Fruit fly (Drosophila melanogaster): ENCODE measurements around the gene jub.

Gene jub

dm6 chrX:13817418-13818171 is 12.5 kb downstream of the jub start (continued):
- no peak for TF ChIP-seq NK7.1 (GFP tag; optimal IDR thresholded peaks at IDR 0.05)
- peak; percentile 40 for TF ChIP-seq CG9727 (GFP tag; optimal IDR thresholded peaks at IDR 0.05)
- peak; percentile 47 for TF ChIP-seq Xbp1 (GFP tag; optimal IDR thresholded peaks at IDR 0.05)
- no peak for TF ChIP-seq CG13287 (GFP tag; IDR thresholded peaks at IDR 0.05; ENCODE audit: partially characterized antibody)
- TF ChIP-seq maf-S (GFP tag; optimal IDR thresholded peaks at IDR 0.05), result no peak
- no peak for TF ChIP-seq NFAT (GFP tag; IDR thresholded peaks at IDR 0.05)
- TF ChIP-seq CG18476 (GFP tag; optimal IDR thresholded peaks at IDR 0.05), result peak; percentile 27
- TF ChIP-seq Hmx (GFP tag; optimal IDR thresholded peaks at IDR 0.05), result no peak
- TF ChIP-seq phol (tag; optimal IDR thresholded peaks at IDR 0.05), result peak; percentile 25
- peak; percentile 24 for TF ChIP-seq CG2712 (tag; optimal IDR thresholded peaks at IDR 0.05)
- peak; percentile 43; the same call in 1 of the 2 replicates for TF ChIP-seq rib (GFP tag; IDR thresholded peaks at IDR 0.05)
- TF ChIP-seq CG34224 (GFP tag; IDR thresholded peaks at IDR 0.05; ENCODE audit: partially characterized antibody), result no peak
- TF ChIP-seq Ravus (GFP tag; IDR thresholded peaks at IDR 0.05), result no peak
- TF ChIP-seq YL-1 (GFP tag; optimal IDR thresholded peaks at IDR 0.05), result no peak
- TF ChIP-seq CG8290 (GFP tag; optimal IDR thresholded peaks at IDR 0.05), result no peak
- peak in 1 of 2 experiments; percentile 27 for TF ChIP-seq CG8290 (tag; optimal IDR thresholded peaks at IDR 0.05)
- TF ChIP-seq Trl (optimal IDR thresholded peaks at IDR 0.05), result no peak
- peak; percentile 60 for TF ChIP-seq Trl (GFP tag; optimal IDR thresholded peaks at IDR 0.05)
- TF ChIP-seq hbn (GFP tag; IDR thresholded peaks at IDR 0.05; ENCODE audit: partially characterized antibody), result no peak
- TF ChIP-seq CG4282 (GFP tag; optimal IDR thresholded peaks at IDR 0.05), result no peak
- TF ChIP-seq amos (GFP tag; IDR thresholded peaks at IDR 0.05; ENCODE audit: partially characterized antibody), result no peak
- 0 out of 2 replicates have a peak, but pooled peaks have one; percentile 19 for TF ChIP-seq CG14014 (GFP tag; IDR thresholded peaks at IDR 0.05)
- peak; percentile 9 for TF ChIP-seq CG17568 (GFP tag; optimal IDR thresholded peaks at IDR 0.05)
- no peak for TF ChIP-seq h (optimal IDR thresholded peaks at IDR 0.05)
- peak; percentile 57 for TF ChIP-seq CG7839 (tag; optimal IDR thresholded peaks at IDR 0.05)
- TF ChIP-seq CG7556 (GFP tag; optimal IDR thresholded peaks at IDR 0.05), result peak; percentile 51
- TF ChIP-seq ATbp (GFP tag; optimal IDR thresholded peaks at IDR 0.05), result peak; percentile 5
- peak; percentile 62; the same call in 1 of the 2 replicates for TF ChIP-seq vvl (GFP tag; IDR thresholded peaks at IDR 0.05)
- TF ChIP-seq ftz-f1 (GFP tag; optimal IDR thresholded peaks at IDR 0.05), result no peak
- peak; percentile 48 for TF ChIP-seq CG6689 (GFP tag; IDR thresholded peaks at IDR 0.05)
- no peak for TF ChIP-seq CG31365 (tag; optimal IDR thresholded peaks at IDR 0.05)
- no peak for TF ChIP-seq CG7271 (tag; optimal IDR thresholded peaks at IDR 0.05)
- peak; percentile 34 for TF ChIP-seq Hmr (GFP tag; optimal IDR thresholded peaks at IDR 0.05)
- TF ChIP-seq Doc3 (GFP tag; IDR thresholded peaks at IDR 0.05; ENCODE audit: partially characterized antibody), result no peak
- peak; percentile 42 for TF ChIP-seq bcd (GFP tag; optimal IDR thresholded peaks at IDR 0.05)
- no peak for TF ChIP-seq oc (tag; optimal IDR thresholded peaks at IDR 0.05)
- TF ChIP-seq btn (GFP tag; optimal IDR thresholded peaks at IDR 0.05), result no peak
- peak; percentile 42 for TF ChIP-seq CG3281 (GFP tag; optimal IDR thresholded peaks at IDR 0.05)
- TF ChIP-seq Dfd (GFP tag; optimal IDR thresholded peaks at IDR 0.05), result no peak
- no peak for TF ChIP-seq bbx (GFP tag; IDR thresholded peaks at IDR 0.05; ENCODE audit: partially characterized antibody)
- TF ChIP-seq stc (GFP tag; IDR thresholded peaks at IDR 0.05), result peak; percentile 63
- peak; percentile 63; the same call in 1 of the 2 replicates for TF ChIP-seq CG32532 (GFP tag; IDR thresholded peaks at IDR 0.05)
- peak; percentile 30 for TF ChIP-seq CG12391 (tag; optimal IDR thresholded peaks at IDR 0.05)
- 0 out of 3 replicates have a peak, but pooled peaks have one; percentile 10 for TF ChIP-seq otp (GFP tag; IDR thresholded peaks at IDR 0.05)
- TF ChIP-seq dysf (GFP tag; IDR thresholded peaks at IDR 0.05), result peak; percentile 52; the same call in 1 of the 3 replicates
- no peak for TF ChIP-seq CG10274 (GFP tag; optimal IDR thresholded peaks at IDR 0.05)
- TF ChIP-seq CoRest (tag; optimal IDR thresholded peaks at IDR 0.05), result peak; percentile 41
- no peak for TF ChIP-seq gro (GFP tag; optimal IDR thresholded peaks at IDR 0.05)
- TF ChIP-seq CG8388 (GFP tag; optimal IDR thresholded peaks at IDR 0.05), result no peak
- TF ChIP-seq nau (GFP tag; optimal IDR thresholded peaks at IDR 0.05), result peak; percentile 71

All from whole organism, embryonic.